Fruit fly (Drosophila melanogaster) whole organism, embryonic: ENCODE results near the gene CG13086.
A peak's percentile ranks its signal among the peaks of the same experiment; 100 is the strongest.

Experiments
- B-H1 ChIP-seq: fragments of 200-800 bp; sonication (Bioruptor generic); IDR thresholded peaks from 3 replicates; pipeline ENCODE4 v1.3.6; 2022; ENCODE audit warnings: missing biosample characterization, missing genetic modification characterization
- B-H2 ChIP-seq: fragments of 200-800 bp; sonication (Bioruptor generic); optimal IDR thresholded peaks from 2 replicates; lab custom pipeline; 2018; ENCODE audit warnings: missing biosample characterization, mild to moderate bottlenecking, missing genetic modification characterization
- CG10366 ChIP-seq: fragments of 200-800 bp; sonication (Bioruptor generic); IDR thresholded peaks from 2 replicates; pipeline ENCODE4 v1.3.6; 2022; ENCODE audit warnings: missing biosample characterization, missing genetic modification characterization
- CG12391 ChIP-seq: fragments of 200-800 bp; sonication (Bioruptor generic); optimal IDR thresholded peaks from 3 replicates; lab custom pipeline; 2018; ENCODE audit warnings: missing biosample characterization, mild to moderate bottlenecking, missing genetic modification characterization, moderate library complexity
- CG12769 ChIP-seq: fragments of 200-800 bp; sonication (Bioruptor generic); optimal IDR thresholded peaks from 2 replicates; lab custom pipeline; 2019; ENCODE audit warnings: missing biosample characterization, mild to moderate bottlenecking, missing genetic modification characterization, moderate library complexity
- CG14050 ChIP-seq: fragments of 200-800 bp; sonication (Bioruptor generic); IDR thresholded peaks from 3 replicates; pipeline ENCODE4 v1.3.6; 2022; ENCODE audit warnings: missing biosample characterization, missing genetic modification characterization
- CG17361 ChIP-seq: fragments of 200-800 bp; sonication (Bioruptor generic); IDR thresholded peaks from 3 replicates; pipeline ENCODE4 v1.3.6; 2022; ENCODE audit warnings: missing biosample characterization, missing genetic modification characterization
- CG2120 ChIP-seq: fragments of 200-800 bp; sonication (Bioruptor generic); optimal IDR thresholded peaks from 3 replicates; lab custom pipeline; 2016; ENCODE audit warnings: missing biosample characterization, missing genetic modification characterization
- CG2199 ChIP-seq: fragments of 200-800 bp; sonication (Bioruptor generic); IDR thresholded peaks from 3 replicates; pipeline ENCODE4 v1.3.6; 2022; ENCODE audit warnings: missing biosample characterization, missing genetic modification characterization
- CG2678 ChIP-seq: fragments of 200-800 bp; sonication (Bioruptor generic); optimal IDR thresholded peaks from 3 replicates; lab custom pipeline; 2019; ENCODE audit warnings: missing biosample characterization, mild to moderate bottlenecking, missing genetic modification characterization, moderate library complexity
- CG34224 ChIP-seq: fragments of 200-800 bp; sonication (Bioruptor generic); IDR thresholded peaks from 3 replicates; pipeline ENCODE4 v1.3.6; 2022; ENCODE audit warnings: missing biosample characterization, missing genetic modification characterization; ENCODE audit not compliant: partially characterized antibody
- CG6254 ChIP-seq: fragments of 200-800 bp; sonication (Bioruptor generic); optimal IDR thresholded peaks from 3 replicates; lab custom pipeline; 2017; ENCODE audit warnings: mild to moderate bottlenecking, missing biosample characterization, missing genetic modification reagents, missing genetic modification characterization
- CG7271 ChIP-seq: fragments of 200-800 bp; sonication (Bioruptor generic); optimal IDR thresholded peaks from 2 replicates; lab custom pipeline; 2018; ENCODE audit warnings: missing biosample characterization, mild to moderate bottlenecking, missing genetic modification characterization, moderate library complexity
- CG7357 ChIP-seq: fragments of 200-800 bp; sonication (Bioruptor generic); IDR thresholded peaks from 3 replicates; pipeline ENCODE4 v1.3.6; 2022; ENCODE audit warnings: missing biosample characterization, missing genetic modification characterization
- CG7745 ChIP-seq: fragments of 200-800 bp; sonication (Bioruptor generic); optimal IDR thresholded peaks from 2 replicates; lab custom pipeline; 2018; ENCODE audit warnings: missing biosample characterization, mild to moderate bottlenecking, missing genetic modification characterization, moderate library complexity
- CG8290 ChIP-seq, 3 experiments: fragments of 200-800 bp; sonication (Bioruptor generic); optimal IDR thresholded peaks; 2 replicates each; lab custom pipeline; 2016 to 2019; ENCODE audit warnings: missing biosample characterization in 3 of 3, missing genetic modification characterization in 3 of 3, mild to moderate bottlenecking in 2 of 3, moderate library complexity in 1 of 3
- Chrac-16 ChIP-seq: fragments of 200-800 bp; sonication (Bioruptor generic); optimal IDR thresholded peaks from 3 replicates; lab custom pipeline; 2016; ENCODE audit warnings: missing biosample characterization, missing genetic modification characterization
- D19A ChIP-seq: fragments of 200-800 bp; optimal IDR thresholded peaks from 3 replicates; lab custom pipeline; 2019; ENCODE audit warnings: missing biosample characterization, mild to moderate bottlenecking, missing genetic modification characterization, moderate library complexity
- E2f1 ChIP-seq: fragments of 200-800 bp; sonication (Bioruptor generic); IDR thresholded peaks from 2 replicates; pipeline ENCODE4 v1.3.6; 2022; ENCODE audit warnings: missing biosample characterization, missing genetic modification characterization
- Fer2 ChIP-seq: fragments of 200-800 bp; sonication (Bioruptor generic); optimal IDR thresholded peaks from 2 replicates; lab custom pipeline; 2018; ENCODE audit warnings: missing biosample characterization, mild to moderate bottlenecking, missing genetic modification characterization, moderate library complexity
- Gug ChIP-seq: fragments of 200-800 bp; sonication (Bioruptor generic); IDR thresholded peaks from 4 replicates; pipeline ENCODE4 v1.3.6; 2022; ENCODE audit warnings: missing biosample characterization, missing genetic modification characterization
- Hmr ChIP-seq: fragments of 200-800 bp; sonication (Bioruptor generic); optimal IDR thresholded peaks from 3 replicates; lab custom pipeline; 2017; ENCODE audit warnings: mild to moderate bottlenecking, missing biosample characterization, missing genetic modification reagents, missing genetic modification characterization
- Hr78 ChIP-seq, 2 experiments: fragments of 200-800 bp in 1 of 2; fragments of >200 bp in 1 of 2; sonication (Bioruptor generic) in 1 of 2; optimal IDR thresholded peaks; 2 replicates each; lab custom pipeline; 2017 to 2019; ENCODE audit warnings: missing biosample characterization in 2 of 2, missing genetic modification characterization in 2 of 2, mild to moderate bottlenecking in 1 of 2, moderate library complexity in 1 of 2
- Med ChIP-seq: fragments of 200-800 bp; sonication (Bioruptor generic); peaks from one replicate; lab custom pipeline; 2016; ENCODE audit warnings: missing biosample characterization, missing genetic modification characterization, mild to moderate bottlenecking, inconsistent platforms, moderate library complexity
- NC2α ChIP-seq: fragments of 200-800 bp; sonication (Bioruptor generic); optimal IDR thresholded peaks from 2 replicates; lab custom pipeline; 2016; ENCODE audit warnings: missing biosample characterization, missing genetic modification characterization
- Neu2 ChIP-seq: fragments of 200-800 bp; sonication (Bioruptor generic); optimal IDR thresholded peaks from 3 replicates; lab custom pipeline; 2016; ENCODE audit warnings: missing biosample characterization, missing genetic modification characterization, borderline replicate concordance
- Optix ChIP-seq: fragments of 200-800 bp; sonication (Bioruptor generic); IDR thresholded peaks from 3 replicates; pipeline ENCODE4 v1.3.6; 2022; ENCODE audit warnings: missing biosample characterization, missing genetic modification characterization
- PHDP ChIP-seq: fragments of 200-800 bp; sonication (Bioruptor generic); optimal IDR thresholded peaks from 3 replicates; lab custom pipeline; 2018; ENCODE audit warnings: missing biosample characterization, mild to moderate bottlenecking, missing genetic modification characterization, moderate library complexity
- Rfx ChIP-seq: fragments of 200-800 bp; sonication (Bioruptor generic); IDR thresholded peaks from 2 replicates; pipeline ENCODE4 v1.3.6; 2022; ENCODE audit warnings: missing biosample characterization, missing genetic modification characterization
- Sin3A ChIP-seq: fragments of >200 bp; optimal IDR thresholded peaks from 2 replicates; lab custom pipeline; 2018
- Tbp ChIP-seq: fragments of >200 bp; optimal IDR thresholded peaks from 2 replicates; lab custom pipeline; 2018; ENCODE audit warnings: missing biosample characterization, missing genetic modification characterization
- abd-A ChIP-seq: fragments of 200-800 bp; sonication (Bioruptor generic); optimal IDR thresholded peaks from 3 replicates; lab custom pipeline; 2019; ENCODE audit warnings: missing biosample characterization, mild to moderate bottlenecking, missing genetic modification characterization, moderate library complexity
- crol ChIP-seq: fragments of 200-800 bp; sonication (Bioruptor generic); IDR thresholded peaks from 2 replicates; pipeline ENCODE4 v1.3.6; 2022; ENCODE audit warnings: missing biosample characterization, missing genetic modification characterization
- fd3F ChIP-seq: fragments of 200-800 bp; sonication (Bioruptor generic); optimal IDR thresholded peaks from 2 replicates; lab custom pipeline; 2018; ENCODE audit warnings: missing biosample characterization, mild to moderate bottlenecking, missing genetic modification characterization, moderate library complexity
- fu2 ChIP-seq: fragments of 200-800 bp; sonication (Bioruptor generic); optimal IDR thresholded peaks from 2 replicates; lab custom pipeline; 2016; ENCODE audit warnings: missing biosample characterization, missing genetic modification characterization
- gsb ChIP-seq: fragments of 200-800 bp; sonication (Bioruptor generic); IDR thresholded peaks from 2 replicates; pipeline ENCODE4 v1.3.6; 2022; ENCODE audit warnings: missing biosample characterization, missing genetic modification characterization
- knrl ChIP-seq: fragments of 200-800 bp; sonication (Bioruptor generic); IDR thresholded peaks from 3 replicates; pipeline ENCODE4 v1.3.6; 2022; ENCODE audit warnings: missing biosample characterization, missing genetic modification characterization; ENCODE audit not compliant: partially characterized antibody
- lab ChIP-seq: fragments of 200-800 bp; sonication (Bioruptor generic); optimal IDR thresholded peaks from 3 replicates; lab custom pipeline; 2017; ENCODE audit warnings: missing biosample characterization, missing genetic modification characterization, mild to moderate bottlenecking, moderate library complexity, missing genetic modification reagents
- maf-S ChIP-seq: fragments of 200-800 bp; sonication (Bioruptor generic); optimal IDR thresholded peaks from 2 replicates; lab custom pipeline; 2016; ENCODE audit warnings: missing biosample characterization, missing genetic modification characterization
- pb ChIP-seq: fragments of 200-800 bp; sonication (Bioruptor generic); optimal IDR thresholded peaks from 3 replicates; lab custom pipeline; 2016; ENCODE audit warnings: missing biosample characterization, missing genetic modification characterization
- phol ChIP-seq: fragments of 200-800 bp; sonication (Bioruptor generic); optimal IDR thresholded peaks from 3 replicates; lab custom pipeline; 2018; ENCODE audit warnings: missing biosample characterization, mild to moderate bottlenecking, missing genetic modification characterization, moderate library complexity
- prd ChIP-seq, 3 experiments: fragments of >200 bp in 2 of 3; fragments of 200-800 bp in 1 of 3; sonication (Bioruptor generic) in 1 of 3; optimal IDR thresholded peaks in 2 of 3; IDR thresholded peaks in 1 of 3; 2 replicates in 2 of 3; 3 replicates in 1 of 3; pipeline versions ENCODE4 v1.3.6 to Lab custom; 2017 to 2022; ENCODE audit warnings: missing biosample characterization in 1 of 3, missing genetic modification characterization in 1 of 3
- row ChIP-seq: fragments of 200-800 bp; sonication (Bioruptor generic); IDR thresholded peaks from 3 replicates; pipeline ENCODE4 v1.3.6; 2022; ENCODE audit warnings: missing biosample characterization, missing genetic modification characterization
- schlank ChIP-seq: fragments of 200-800 bp; sonication (Bioruptor generic); optimal IDR thresholded peaks from 2 replicates; lab custom pipeline; 2018; ENCODE audit warnings: missing biosample characterization, mild to moderate bottlenecking, missing genetic modification characterization
- sd ChIP-seq: fragments of 200-800 bp; sonication (Bioruptor generic); optimal IDR thresholded peaks from 3 replicates; lab custom pipeline; 2018; ENCODE audit warnings: missing biosample characterization, mild to moderate bottlenecking, missing genetic modification characterization, moderate library complexity
- seq ChIP-seq: fragments of 200-800 bp; sonication (Bioruptor generic); IDR thresholded peaks from 2 replicates; pipeline ENCODE4 v1.3.6; 2022; ENCODE audit warnings: missing biosample characterization, missing genetic modification characterization
- tx ChIP-seq: fragments of 200-800 bp; sonication (Bioruptor generic); optimal IDR thresholded peaks from 2 replicates; lab custom pipeline; 2016; ENCODE audit warnings: missing biosample characterization, missing genetic modification characterization
- zfh2 ChIP-seq: fragments of 200-800 bp; sonication (Bioruptor generic); optimal IDR thresholded peaks from 2 replicates; lab custom pipeline; 2016; ENCODE audit warnings: missing biosample characterization, missing genetic modification characterization

The CG13086 gene

DNA sequence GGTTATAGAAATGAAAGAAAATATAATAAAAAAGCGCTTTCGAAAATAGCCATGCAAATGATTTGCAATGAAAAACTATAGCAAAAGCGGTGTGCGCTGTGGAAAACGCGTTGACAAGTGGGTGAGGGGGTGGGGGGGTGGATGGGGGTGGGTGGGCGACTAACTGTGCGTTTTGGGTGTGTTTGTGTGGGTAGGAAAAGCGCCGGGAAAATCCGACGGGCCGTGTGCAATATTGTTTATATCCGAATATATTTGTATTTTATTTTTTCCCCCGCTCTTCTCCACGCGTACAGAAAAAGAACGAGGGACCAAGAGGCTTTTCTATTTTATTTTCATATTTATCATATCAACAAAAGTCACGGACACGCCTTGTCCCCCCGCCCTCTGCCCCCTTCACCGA lies 42.2 kb downstream of the CG13086 start (continued):
- TF ChIP-seq Fer2 (no peak), fu2 (GFP tag; lab: Kevin White, UChicago) (no peak), row (no peak), zfh2 (GFP tag; lab: Kevin White, UChicago) (no peak), abd-A (tag; lab: Kevin White, UChicago) (peak; percentile 37), CG2120 (GFP tag; lab: Kevin White, UChicago) (no peak), crol (GFP tag; lab: Robert Waterston, UW) (peak; percentile 66), knrl (GFP tag; lab: Robert Waterston, UW) (0 out of 3 replicates have a peak, but pooled peaks have one; percentile 19), B-H1 (GFP tag; lab: Robert Waterston, UW) (no peak), Rfx (GFP tag; lab: Robert Waterston, UW) (no peak), Gug (no peak)

DNA sequence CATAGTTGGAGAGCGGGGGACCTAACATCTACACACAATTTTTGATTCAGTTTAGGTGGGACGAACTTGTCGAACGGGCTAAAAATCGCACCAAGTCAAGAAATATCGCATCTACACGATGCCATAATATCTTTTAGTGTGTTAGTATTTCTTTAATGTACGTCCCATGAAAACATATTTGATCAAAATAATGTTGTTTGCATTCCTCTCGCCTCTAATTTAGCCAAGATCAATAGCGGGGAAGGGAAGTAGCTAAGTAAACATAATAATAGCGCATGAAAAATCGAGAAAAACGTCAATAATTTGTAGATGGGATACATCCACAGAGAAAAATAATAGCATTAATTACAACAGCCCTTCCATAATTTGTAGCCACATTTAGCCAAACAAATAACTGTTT lies 47.8 kb downstream of the CG13086 start:
- TF ChIP-seq schlank (tag; lab: Kevin White, UChicago) (peak; percentile 33), CG7357 (peak; percentile 16; the same call in 1 of the 3 replicates), tx (GFP tag; lab: Kevin White, UChicago) (no peak), CG8290 (GFP tag; optimal IDR thresholded peaks at IDR 0.05; lab: Kevin White, UChicago) (no peak), CG8290 (tag; optimal IDR thresholded peaks at IDR 0.05; lab: Kevin White, UChicago) (peak in 1 of 2 experiments; percentile 75), sd (peak; percentile 43), CG12391 (no peak), CG6254 (no peak), lab (GFP tag; lab: Kevin White, UChicago) (peak; percentile 5), B-H2 (peak; percentile 21), maf-S (GFP tag; lab: Kevin White, UChicago) (no peak), CG7745 (no peak), CG2120 (GFP tag; lab: Kevin White, UChicago) (peak; percentile 15), PHDP (peak; percentile 1), fd3F (GFP tag; lab: Kevin White, UChicago) (peak; percentile 30), Med (GFP tag; lab: Kevin White, UChicago) (peak; percentile 39), pb (no peak), CG12769 (tag; lab: Kevin White, UChicago) (peak; percentile 33), Hmr (peak; percentile 49), seq (GFP tag; lab: Robert Waterston, UW) (peak; percentile 12; the same call in 1 of the 2 replicates)

DNA sequence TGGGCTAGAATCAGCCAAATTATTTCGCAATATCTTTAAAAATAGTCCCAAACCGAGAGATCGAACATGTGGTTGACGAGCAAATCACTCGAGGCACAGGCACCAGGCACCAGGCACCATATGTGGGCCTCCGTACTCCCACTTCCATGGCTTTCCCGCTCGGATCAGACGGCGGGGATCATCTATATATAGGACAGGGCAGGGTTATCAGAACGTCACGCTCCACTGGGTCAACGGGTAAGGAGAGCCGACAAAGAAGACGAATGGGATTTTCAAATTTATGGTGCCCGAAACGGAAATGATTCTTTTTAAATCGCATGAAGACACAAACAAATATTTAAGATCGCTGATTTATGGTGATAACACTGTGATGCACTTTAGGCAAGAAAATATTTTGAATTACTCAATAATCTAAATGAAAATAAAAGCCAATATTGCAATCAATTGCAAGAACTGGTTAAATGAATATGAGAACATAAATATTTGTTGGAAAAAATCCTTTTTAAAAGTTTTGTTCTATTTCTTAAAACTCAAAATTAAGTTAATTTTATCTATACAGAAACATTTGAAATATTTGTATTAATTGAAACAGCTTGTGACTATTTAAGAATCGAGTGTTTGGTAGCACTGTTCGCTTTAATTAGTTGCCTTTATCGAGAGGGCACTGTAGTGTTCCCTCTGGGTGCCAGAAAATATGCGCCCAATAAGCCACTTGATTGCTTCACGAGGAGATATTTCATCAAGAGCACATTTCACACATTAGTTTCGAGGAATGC lies 49.1 kb downstream of the CG13086 start:
- no peak for TF ChIP-seq CG7271
- TF ChIP-seq NC2α (GFP tag; lab: Kevin White, UChicago): no peak
- no peak for TF ChIP-seq CG34224
- no peak for TF ChIP-seq Sin3A (lab: Kevin White, UChicago)
- TF ChIP-seq CG10366 (GFP tag; lab: Robert Waterston, UW): no peak
- no peak for TF ChIP-seq Tbp (GFP tag; lab: Kevin White, UChicago)
- TF ChIP-seq E2f1 (GFP tag; lab: Robert Waterston, UW): no peak
- TF ChIP-seq Neu2 (GFP tag; lab: Kevin White, UChicago): no peak
- TF ChIP-seq Optix: no peak
- TF ChIP-seq Chrac-16 (GFP tag; lab: Kevin White, UChicago): no peak
- no peak for TF ChIP-seq CG2199 (GFP tag; lab: Robert Waterston, UW)
- TF ChIP-seq Med (GFP tag; lab: Kevin White, UChicago): peak; percentile 0
- no peak for TF ChIP-seq D19A (tag; lab: Kevin White, UChicago)
- peak; percentile 14 for TF ChIP-seq phol (tag; lab: Kevin White, UChicago)
- TF ChIP-seq Hr78 (GFP tag; optimal IDR thresholded peaks at IDR 0.05; lab: Kevin White, UChicago): peak in 1 of 2 experiments; percentile 46
- TF ChIP-seq CG2678: peak; percentile 9
- TF ChIP-seq prd (optimal IDR thresholded peaks at IDR 0.05; lab: Kevin White, UChicago): no peak
- no peak for TF ChIP-seq prd (GFP tag; IDR thresholded peaks at IDR 0.05; lab: Robert Waterston, UW)
- TF ChIP-seq CG14050 (GFP tag; lab: Robert Waterston, UW): no peak
- TF ChIP-seq gsb (GFP tag; lab: Robert Waterston, UW): no peak
- TF ChIP-seq CG17361: 0 out of 3 replicates have a peak, but pooled peaks have one; percentile 24
